Fruit fly (Drosophila melanogaster) whole organism, embryonic: ENCODE results near the gene CG14442.
A peak's percentile ranks its signal among the peaks of the same experiment; 100 is the strongest.

Experiments
- Ada2b ChIP-seq: fragments of 200-800 bp; sonication (Bioruptor generic); IDR thresholded peaks from 2 replicates; pipeline ENCODE4 v1.3.6; 2022; ENCODE audit warnings: missing biosample characterization, missing genetic modification characterization
- CG10147 ChIP-seq: fragments of 200-800 bp; sonication (Bioruptor generic); optimal IDR thresholded peaks from 2 replicates; lab custom pipeline; 2019; ENCODE audit warnings: missing biosample characterization, mild to moderate bottlenecking, missing genetic modification characterization, moderate library complexity
- CG12769 ChIP-seq: fragments of 200-800 bp; sonication (Bioruptor generic); optimal IDR thresholded peaks from 2 replicates; lab custom pipeline; 2019; ENCODE audit warnings: missing biosample characterization, mild to moderate bottlenecking, missing genetic modification characterization, moderate library complexity
- CG14441 ChIP-seq: fragments of 200-800 bp; sonication (Bioruptor generic); IDR thresholded peaks from 2 replicates; pipeline ENCODE4 v1.3.6; 2022; ENCODE audit warnings: missing biosample characterization, missing genetic modification characterization
- CG15269 ChIP-seq: fragments of 200-800 bp; sonication (Bioruptor generic); optimal IDR thresholded peaks from 2 replicates; lab custom pipeline; 2018; ENCODE audit warnings: missing biosample characterization, mild to moderate bottlenecking, missing genetic modification characterization, moderate library complexity
- CG1529 ChIP-seq: fragments of 200-800 bp; sonication (Bioruptor generic); optimal IDR thresholded peaks from 3 replicates; lab custom pipeline; 2018; ENCODE audit warnings: missing biosample characterization, missing genetic modification characterization
- CG17359 ChIP-seq: fragments of 200-800 bp; sonication (Bioruptor generic); optimal IDR thresholded peaks from 3 replicates; lab custom pipeline; 2018; ENCODE audit warnings: missing biosample characterization, mild to moderate bottlenecking, missing genetic modification characterization, moderate library complexity
- CG18262 ChIP-seq: fragments of 200-800 bp; optimal IDR thresholded peaks from 3 replicates; lab custom pipeline; 2019; ENCODE audit warnings: missing biosample characterization, mild to moderate bottlenecking, missing genetic modification characterization, moderate library complexity
- CG2712 ChIP-seq: fragments of 200-800 bp; optimal IDR thresholded peaks from 3 replicates; lab custom pipeline; 2019; ENCODE audit warnings: missing biosample characterization, mild to moderate bottlenecking, missing genetic modification characterization, moderate library complexity
- CG2889 ChIP-seq: fragments of 200-800 bp; sonication (Bioruptor generic); IDR thresholded peaks from 3 replicates; pipeline ENCODE4 v1.3.6; 2022; ENCODE audit warnings: missing biosample characterization, missing genetic modification characterization
- CG34422 ChIP-seq: fragments of 200-800 bp; sonication (Bioruptor generic); IDR thresholded peaks from 3 replicates; pipeline ENCODE4 v1.3.6; 2022; ENCODE audit warnings: missing biosample characterization, missing genetic modification characterization
- CG3847 ChIP-seq: fragments of 200-800 bp; sonication (Bioruptor generic); IDR thresholded peaks from 2 replicates; pipeline ENCODE4 v1.3.6; 2022; ENCODE audit warnings: missing biosample characterization, missing genetic modification characterization
- CG4707 ChIP-seq: fragments of 200-800 bp; sonication (Bioruptor generic); optimal IDR thresholded peaks from 2 replicates; lab custom pipeline; 2018; ENCODE audit warnings: missing biosample characterization, mild to moderate bottlenecking, missing genetic modification characterization, moderate library complexity
- CG7745 ChIP-seq: fragments of 200-800 bp; sonication (Bioruptor generic); optimal IDR thresholded peaks from 2 replicates; lab custom pipeline; 2018; ENCODE audit warnings: missing biosample characterization, mild to moderate bottlenecking, missing genetic modification characterization, moderate library complexity
- CG8281 ChIP-seq: fragments of 200-800 bp; sonication (Bioruptor generic); optimal IDR thresholded peaks from 2 replicates; lab custom pipeline; 2018; ENCODE audit warnings: missing biosample characterization, mild to moderate bottlenecking, missing genetic modification characterization, moderate library complexity
- CG8478 ChIP-seq: fragments of >200 bp; optimal IDR thresholded peaks from 2 replicates; lab custom pipeline; 2018
- Drgx ChIP-seq: fragments of 200-800 bp; sonication (Bioruptor generic); IDR thresholded peaks from 2 replicates; pipeline ENCODE4 v1.3.6; 2022; ENCODE audit warnings: missing biosample characterization, missing genetic modification characterization
- ERR ChIP-seq: fragments of 200-800 bp; sonication (Bioruptor generic); optimal IDR thresholded peaks from 2 replicates; lab custom pipeline; 2016; ENCODE audit warnings: missing biosample characterization, missing genetic modification characterization
- Elba2 ChIP-seq: fragments of 200-800 bp; sonication (Bioruptor generic); optimal IDR thresholded peaks from 3 replicates; lab custom pipeline; 2016; ENCODE audit warnings: missing biosample characterization, missing genetic modification characterization
- H15 ChIP-seq: fragments of 200-800 bp; sonication (Bioruptor generic); IDR thresholded peaks from 3 replicates; pipeline ENCODE4 v1.3.6; 2022; ENCODE audit warnings: missing biosample characterization, missing genetic modification characterization
- HLH4C ChIP-seq: fragments of 200-800 bp; sonication (Bioruptor generic); IDR thresholded peaks from 3 replicates; pipeline ENCODE4 v1.3.6; 2022; ENCODE audit warnings: missing biosample characterization, missing genetic modification characterization; ENCODE audit not compliant: partially characterized antibody
- Hr3 ChIP-seq: fragments of 200-800 bp; sonication (Bioruptor generic); optimal IDR thresholded peaks from 3 replicates; lab custom pipeline; 2016; ENCODE audit warnings: missing biosample characterization, missing genetic modification characterization
- Hr51 ChIP-seq, 2 experiments: fragments of 200-800 bp; sonication (Bioruptor generic); optimal IDR thresholded peaks; 2 replicates in 1 of 2; 3 replicates in 1 of 2; lab custom pipeline; 2016 to 2018; ENCODE audit warnings: missing biosample characterization in 2 of 2, missing genetic modification characterization in 2 of 2, mild to moderate bottlenecking in 1 of 2, moderate library complexity in 1 of 2
- Jarid2 ChIP-seq: fragments of 200-800 bp; sonication (Bioruptor generic); optimal IDR thresholded peaks from 3 replicates; lab custom pipeline; 2017; ENCODE audit warnings: mild to moderate bottlenecking, missing biosample characterization, missing genetic modification reagents, missing genetic modification characterization
- Mes4 ChIP-seq: fragments of 200-800 bp; sonication (Bioruptor generic); optimal IDR thresholded peaks from 2 replicates; lab custom pipeline; 2016; ENCODE audit warnings: missing biosample characterization, missing genetic modification characterization
- Nf-YA ChIP-seq: fragments of 200-800 bp; sonication (Bioruptor generic); IDR thresholded peaks from 2 replicates; pipeline ENCODE4 v1.3.6; 2022; ENCODE audit warnings: missing biosample characterization, missing genetic modification characterization
- Pdp1 ChIP-seq, 2 experiments: fragments of 200-800 bp; sonication (Bioruptor generic); optimal IDR thresholded peaks; 3 replicates each; lab custom pipeline; 2016; ENCODE audit warnings: missing biosample characterization in 2 of 2, missing genetic modification characterization in 2 of 2, mild to moderate bottlenecking in 1 of 2, moderate library complexity in 1 of 2
- Trl ChIP-seq, 3 experiments: fragments of >200 bp in 2 of 3; fragments of 200-800 bp in 1 of 3; sonication (Bioruptor generic) in 1 of 3; optimal IDR thresholded peaks; 2 replicates in 1 of 3; 3 replicates in 2 of 3; lab custom pipeline; 2016 to 2017; ENCODE audit warnings: missing biosample characterization in 1 of 3, missing genetic modification characterization in 1 of 3
- aop ChIP-seq: fragments of 200-800 bp; sonication (Bioruptor generic); IDR thresholded peaks from 2 replicates; pipeline ENCODE4 v1.3.6; 2022; ENCODE audit warnings: missing biosample characterization, missing genetic modification characterization
- ap ChIP-seq: fragments of 200-800 bp; sonication (Bioruptor generic); IDR thresholded peaks from 2 replicates; pipeline ENCODE4 v1.3.6; 2022; ENCODE audit warnings: missing biosample characterization, missing genetic modification characterization
- cas ChIP-seq: fragments of 200-800 bp; sonication (Bioruptor generic); IDR thresholded peaks from 2 replicates; pipeline ENCODE4 v1.3.6; 2022; ENCODE audit warnings: missing biosample characterization, missing genetic modification characterization
- cg ChIP-seq: fragments of 200-800 bp; sonication (Bioruptor generic); optimal IDR thresholded peaks from 3 replicates; lab custom pipeline; 2019; ENCODE audit warnings: missing biosample characterization, mild to moderate bottlenecking, missing genetic modification characterization, moderate library complexity
- chinmo ChIP-seq: fragments of 200-800 bp; sonication (Bioruptor generic); IDR thresholded peaks from 4 replicates; pipeline ENCODE4 v1.3.6; 2022; ENCODE audit warnings: missing biosample characterization, missing genetic modification characterization; ENCODE audit not compliant: partially characterized antibody
- cwo ChIP-seq: fragments of 200-800 bp; sonication (Bioruptor generic); optimal IDR thresholded peaks from 3 replicates; lab custom pipeline; 2017; ENCODE audit warnings: missing biosample characterization, missing genetic modification characterization, mild to moderate bottlenecking, moderate library complexity, missing genetic modification reagents
- dpn ChIP-seq, 2 experiments: fragments of 200-800 bp; sonication (Bioruptor generic); optimal IDR thresholded peaks; 3 replicates each; lab custom pipeline; 2016; ENCODE audit warnings: missing biosample characterization in 2 of 2, missing genetic modification characterization in 2 of 2
- dysf ChIP-seq: fragments of 200-800 bp; sonication (Bioruptor generic); IDR thresholded peaks from 3 replicates; pipeline ENCODE4 v1.3.6; 2022; ENCODE audit warnings: missing biosample characterization, missing genetic modification characterization
- ewg ChIP-seq: fragments of 200-800 bp; sonication (Bioruptor generic); optimal IDR thresholded peaks from 3 replicates; lab custom pipeline; 2017; ENCODE audit warnings: mild to moderate bottlenecking, missing biosample characterization, missing genetic modification reagents, missing genetic modification characterization
- hbn ChIP-seq: fragments of 200-800 bp; sonication (Bioruptor generic); IDR thresholded peaks from 2 replicates; pipeline ENCODE4 v1.3.6; 2022; ENCODE audit warnings: missing biosample characterization, missing genetic modification characterization; ENCODE audit not compliant: partially characterized antibody
- hth ChIP-seq: fragments of >200 bp; optimal IDR thresholded peaks from 2 replicates; lab custom pipeline; 2017; ENCODE audit warnings: inconsistent platforms
- jigr1 ChIP-seq: fragments of 200-800 bp; sonication (Bioruptor generic); IDR thresholded peaks from 3 replicates; pipeline ENCODE4 v1.3.6; 2022; ENCODE audit warnings: missing biosample characterization, missing genetic modification characterization
- lab ChIP-seq: fragments of 200-800 bp; sonication (Bioruptor generic); optimal IDR thresholded peaks from 3 replicates; lab custom pipeline; 2017; ENCODE audit warnings: missing biosample characterization, missing genetic modification characterization, mild to moderate bottlenecking, moderate library complexity, missing genetic modification reagents
- lbe ChIP-seq: fragments of 200-800 bp; sonication (Bioruptor generic); optimal IDR thresholded peaks from 2 replicates; lab custom pipeline; 2016; ENCODE audit warnings: missing biosample characterization, mild to moderate bottlenecking, missing genetic modification characterization
- nom ChIP-seq: fragments of 200-800 bp; sonication (Bioruptor generic); optimal IDR thresholded peaks from 2 replicates; lab custom pipeline; 2017; ENCODE audit warnings: missing biosample characterization, missing genetic modification characterization, mild to moderate bottlenecking, moderate library complexity, missing genetic modification reagents
- otp ChIP-seq: fragments of 200-800 bp; sonication (Bioruptor generic); IDR thresholded peaks from 3 replicates; pipeline ENCODE4, ENCODE4 v1.3.6; 2022; ENCODE audit warnings: missing biosample characterization, missing genetic modification characterization
- pho ChIP-seq: fragments of 200-800 bp; sonication (Bioruptor generic); optimal IDR thresholded peaks from 2 replicates; lab custom pipeline; 2016; ENCODE audit warnings: missing biosample characterization, missing genetic modification characterization
- sd ChIP-seq: fragments of 200-800 bp; sonication (Bioruptor generic); optimal IDR thresholded peaks from 3 replicates; lab custom pipeline; 2018; ENCODE audit warnings: missing biosample characterization, mild to moderate bottlenecking, missing genetic modification characterization, moderate library complexity
- sens ChIP-seq: fragments of 200-800 bp; sonication (Bioruptor generic); peaks from one replicate; lab custom pipeline; 2016; ENCODE audit warnings: missing biosample characterization, missing genetic modification characterization
- shn ChIP-seq: fragments of 200-800 bp; sonication (Bioruptor generic); optimal IDR thresholded peaks from 3 replicates; lab custom pipeline; 2016; ENCODE audit warnings: missing biosample characterization, missing genetic modification characterization
- sug ChIP-seq: fragments of 200-800 bp; optimal IDR thresholded peaks from 2 replicates; lab custom pipeline; 2019; ENCODE audit warnings: missing biosample characterization, mild to moderate bottlenecking, missing genetic modification characterization, moderate library complexity
- ttk ChIP-seq: fragments of 200-800 bp; sonication (Bioruptor generic); IDR thresholded peaks from 2 replicates; pipeline ENCODE4 v2.1.2; 2022; ENCODE audit warnings: missing biosample characterization, missing genetic modification characterization
- yki ChIP-seq: fragments of >200 bp; optimal IDR thresholded peaks from 3 replicates; lab custom pipeline; 2018

The CG14442 gene

dm6 chrX:6661880-6662279, 32.9 kb downstream of the CG14442 start:
- TF ChIP-seq CG2712 (tag; lab: Kevin White, UChicago) (no peak), CG34422 (GFP tag; lab: Robert Waterston, UW) (0 out of 3 replicates have a peak, but pooled peaks have one; percentile 9), CG17359 (tag; lab: Kevin White, UChicago) (peak; percentile 5), nom (peak; percentile 3), Nf-YA (0 out of 2 replicates have a peak, but pooled peaks have one; percentile 11), CG14441 (GFP tag; lab: Robert Waterston, UW) (peak; percentile 43; the same call in 1 of the 2 replicates), Pdp1 (GFP tag; optimal IDR thresholded peaks at IDR 0.05; lab: Kevin White, UChicago) (peak in 1 of 2 experiments; percentile 51), Elba2 (GFP tag; lab: Kevin White, UChicago) (no peak), Hr51 (GFP tag; optimal IDR thresholded peaks at IDR 0.05; lab: Kevin White, UChicago) (no peak), sens (peak; percentile 73), cg (GFP tag; lab: Kevin White, UChicago) (peak; percentile 45), H15 (GFP tag; lab: Robert Waterston, UW) (0 out of 3 replicates have a peak, but pooled peaks have one; percentile 8), otp (GFP tag; lab: Robert Waterston, UW) (no peak), dysf (GFP tag; lab: Robert Waterston, UW) (peak; percentile 16; the same call in 1 of the 3 replicates), CG12769 (tag; lab: Kevin White, UChicago) (peak; percentile 17), chinmo (0 out of 4 replicates have a peak, but pooled peaks have one; percentile 2)

DNA sequence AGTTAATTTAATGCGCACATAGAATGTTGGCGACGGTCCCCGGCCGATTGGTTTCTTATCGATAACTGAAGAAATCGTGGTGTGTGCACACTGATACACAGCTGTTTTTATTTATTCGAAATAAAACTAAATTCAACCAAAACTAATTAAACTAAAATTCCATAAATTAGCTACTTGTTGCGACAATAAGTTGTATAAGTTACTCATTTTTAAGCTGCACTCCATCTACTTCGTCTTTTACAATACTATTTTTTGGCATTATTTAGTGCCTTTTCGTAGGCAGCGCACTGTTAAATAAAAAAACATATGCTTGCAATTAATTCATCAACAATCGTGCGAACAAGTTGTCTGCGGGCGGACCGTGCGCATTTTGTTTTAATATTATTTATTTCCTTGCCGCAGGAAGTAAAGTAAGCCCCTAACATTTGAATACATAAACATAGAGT, 33.4 kb downstream of the CG14442 start, which contains the start of the genes CG3224 and Ctr1A:
CG3224 (minus strand) TSS at position 71 of the 446 bp plus-strand sequence.
Ctr1A (plus strand) TSS at position 256 of the 446 bp plus-strand sequence.
- TF ChIP-seq CG2889 (GFP tag; lab: Robert Waterston, UW), result no peak
- TF ChIP-seq cwo, result no peak
- peak; percentile 13 for TF ChIP-seq lab
- no peak for TF ChIP-seq shn
- TF ChIP-seq ewg, result no peak
- no peak for TF ChIP-seq Ada2b (GFP tag; lab: Robert Waterston, UW)
- no peak for TF ChIP-seq HLH4C (GFP tag; lab: Robert Waterston, UW)
- no peak for TF ChIP-seq sug (tag; lab: Kevin White, UChicago)
- no peak for TF ChIP-seq CG3847 (GFP tag; lab: Robert Waterston, UW)
- TF ChIP-seq CG8281 (tag; lab: Kevin White, UChicago), result no peak
- no peak for TF ChIP-seq CG8478
- no peak for TF ChIP-seq CG15269 (tag; lab: Kevin White, UChicago)
- TF ChIP-seq lbe (GFP tag; lab: Kevin White, UChicago), result no peak
- TF ChIP-seq CG4707, result no peak
- TF ChIP-seq aop (GFP tag; lab: Robert Waterston, UW), result no peak
- no peak for TF ChIP-seq cas
- peak; percentile 13 for TF ChIP-seq Jarid2 (GFP tag; lab: Kevin White, UChicago)
- no peak for TF ChIP-seq CG1529 (GFP tag; lab: Kevin White, UChicago)
- TF ChIP-seq sd, result no peak
- TF ChIP-seq Trl (optimal IDR thresholded peaks at IDR 0.05; lab: Kevin White, UChicago), result no peak
- TF ChIP-seq Trl (GFP tag; optimal IDR thresholded peaks at IDR 0.05; lab: Kevin White, UChicago), result no peak
- no peak for TF ChIP-seq CG18262 (tag; lab: Kevin White, UChicago)
- TF ChIP-seq Hr3 (GFP tag; lab: Kevin White, UChicago), result no peak
- no peak for TF ChIP-seq CG10147 (GFP tag; lab: Kevin White, UChicago)
- TF ChIP-seq yki (lab: Kevin White, UChicago), result no peak
- TF ChIP-seq dpn (GFP tag; optimal IDR thresholded peaks at IDR 0.05; lab: Kevin White, UChicago), result no peak
- no peak for TF ChIP-seq CG7745 (tag; lab: Kevin White, UChicago)
- TF ChIP-seq Mes4 (GFP tag; lab: Kevin White, UChicago), result no peak
- no peak for TF ChIP-seq Drgx (GFP tag; lab: Robert Waterston, UW)
- no peak for TF ChIP-seq jigr1 (GFP tag; lab: Robert Waterston, UW)
- no peak for TF ChIP-seq pho (GFP tag; lab: Kevin White, UChicago)
- TF ChIP-seq hth, result no peak
- no peak for TF ChIP-seq ap (GFP tag; lab: Robert Waterston, UW)
- TF ChIP-seq ttk, result no peak
- no peak for TF ChIP-seq hbn (GFP tag; lab: Robert Waterston, UW)
- no peak for TF ChIP-seq ERR (GFP tag; lab: Kevin White, UChicago)
